Worm (Caenorhabditis elegans): ENCODE measurements around the gene F16F9.1.

Gene F16F9.1

DNA sequence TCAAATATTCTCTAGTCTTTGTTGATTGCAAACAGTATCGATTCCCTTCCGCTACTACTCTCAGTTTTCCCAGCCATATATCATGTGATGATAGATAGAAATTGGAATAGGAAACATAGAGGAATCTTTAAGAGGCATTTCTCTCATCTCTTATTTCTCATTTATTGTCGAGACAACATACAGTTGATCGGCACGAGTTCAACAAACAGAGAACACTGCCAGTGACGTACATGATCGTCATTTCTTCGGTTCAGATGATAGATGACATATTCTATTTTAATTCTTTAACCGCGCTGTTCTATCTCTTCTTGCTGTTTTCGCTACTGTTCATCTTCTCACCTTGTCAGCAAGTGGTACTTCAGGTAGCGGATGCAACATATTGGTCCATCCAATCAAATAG, 28.9 kb downstream of the F16F9.1 start (continued):
- no peak for TF ChIP-seq lim-7 (GFP tag; IDR thresholded peaks at IDR 0.05)
- no peak for TF ChIP-seq snpc-1.2 (GFP tag; IDR thresholded peaks at IDR 0.05)
- TF ChIP-seq nhr-76 (tag; optimal IDR thresholded peaks at IDR 0.05), result peak; percentile 28
- no peak for TF ChIP-seq duxl-1 (tag; optimal IDR thresholded peaks at IDR 0.05; ENCODE audit: poor library complexity)
- no peak for TF ChIP-seq nhr-11 (tag; optimal IDR thresholded peaks at IDR 0.05)
- TF ChIP-seq aly-2 (tag; optimal IDR thresholded peaks at IDR 0.05), result no peak
- TF ChIP-seq lin-39 (tag; optimal IDR thresholded peaks at IDR 0.05), result no peak
- no peak for TF ChIP-seq dpl-1 (GFP tag; optimal IDR thresholded peaks at IDR 0.05)
- no peak for TF ChIP-seq fos-1 (tag; optimal IDR thresholded peaks at IDR 0.05)
- peak in 1 of 2 experiments; percentile 99 for TF ChIP-seq unc-62 (GFP tag; optimal IDR thresholded peaks at IDR 0.05 in 1 of 2)
- peak; percentile 22 for TF ChIP-seq unc-62 (tag; optimal IDR thresholded peaks at IDR 0.05)
- no peak for TF ChIP-seq F49E8.2 (tag; optimal IDR thresholded peaks at IDR 0.05; ENCODE audit: borderline replicate concordance)
- no peak for TF ChIP-seq gei-8 (GFP tag; optimal IDR thresholded peaks at IDR 0.05)
- TF ChIP-seq pqm-1 (tag; optimal IDR thresholded peaks at IDR 0.05), result no peak
- peak; percentile 84 to 92 for TF ChIP-seq mdl-1 (tag; optimal IDR thresholded peaks at IDR 0.05)
- no peak for TF ChIP-seq zip-2 (tag; optimal IDR thresholded peaks at IDR 0.05)
- no peak for TF ChIP-seq hmg-1.1 (GFP tag; IDR thresholded peaks at IDR 0.05)
- TF ChIP-seq ceh-44 (GFP tag; IDR thresholded peaks at IDR 0.05), result no peak
- TF ChIP-seq daf-19 (GFP tag; conservative IDR thresholded peaks at IDR 0.05), result no peak
- no peak for TF ChIP-seq spr-3 (GFP tag; optimal IDR thresholded peaks at IDR 0.05)
- TF ChIP-seq spr-1 (tag; optimal IDR thresholded peaks at IDR 0.05), result no peak
- TF ChIP-seq ztf-11 (tag; optimal IDR thresholded peaks at IDR 0.05), result no peak
- TF ChIP-seq saeg-2 (GFP tag; IDR thresholded peaks at IDR 0.05), result no peak
- TF ChIP-seq sdz-12 (GFP tag; optimal IDR thresholded peaks at IDR 0.05), result no peak
- no peak for TF ChIP-seq daf-16 (GFP tag; optimal IDR thresholded peaks at IDR 0.05)
- peak; percentile 2 for TF ChIP-seq daf-16 (tag; optimal IDR thresholded peaks at IDR 0.05)
- peak; percentile 50 for TF ChIP-seq dmd-6 (GFP tag; IDR thresholded peaks at IDR 0.05)
- no peak for TF ChIP-seq arid-1 (GFP tag; conservative IDR thresholded peaks at IDR 0.05)
- no peak for TF ChIP-seq dmd-8 (GFP tag; IDR thresholded peaks at IDR 0.05)
- peak; percentile 98 for TF ChIP-seq aha-1 (tag)
- no peak for TF ChIP-seq set-16 (GFP tag; IDR thresholded peaks at IDR 0.05)
- TF ChIP-seq egl-27 (tag; optimal IDR thresholded peaks at IDR 0.05), result no peak
- peak; percentile 56 for TF ChIP-seq cey-2 (tag; optimal IDR thresholded peaks at IDR 0.05; ENCODE audit: borderline replicate concordance, insufficient read depth)
- TF ChIP-seq mxl-3 (GFP tag; optimal IDR thresholded peaks at IDR 0.05), result peak; percentile 20
- no peak for TF ChIP-seq F37D6.2 (tag; optimal IDR thresholded peaks at IDR 0.05)
- no peak for TF ChIP-seq ces-1 (GFP tag; optimal IDR thresholded peaks at IDR 0.05)
- TF ChIP-seq zfp-3 (GFP tag; conservative IDR thresholded peaks at IDR 0.05), result no peak
- TF ChIP-seq lin-38 (GFP tag; IDR thresholded peaks at IDR 0.05), result no peak
- no peak for TF ChIP-seq zfp-2 (tag; optimal IDR thresholded peaks at IDR 0.05)
- no peak for TF ChIP-seq egl-43 (GFP tag; IDR thresholded peaks at IDR 0.05)
- peak; percentile 23 for TF ChIP-seq nhr-102 (tag; optimal IDR thresholded peaks at IDR 0.05)
- peak; percentile 91 for TF ChIP-seq hlh-30 (tag; optimal IDR thresholded peaks at IDR 0.05; ENCODE audit: insufficient read depth)
- TF ChIP-seq ceh-20 (GFP tag; IDR thresholded peaks at IDR 0.05), result 0 out of 2 replicates have a peak, but pooled peaks have one; percentile 19
- TF ChIP-seq D1046.2 (GFP tag; IDR thresholded peaks at IDR 0.05), result no peak
- TF ChIP-seq nhr-25 (tag; optimal IDR thresholded peaks at IDR 0.05; ENCODE audit: borderline replicate concordance, insufficient read depth), result peak; percentile 93
- no peak for TF ChIP-seq lir-3 (tag; optimal IDR thresholded peaks at IDR 0.05)
- TF ChIP-seq nhr-41 (GFP tag; IDR thresholded peaks at IDR 0.05), result no peak
- no peak for TF ChIP-seq lin-15B (tag; optimal IDR thresholded peaks at IDR 0.05)
- TF ChIP-seq ctbp-1 (GFP tag; IDR thresholded peaks at IDR 0.05), result no peak
- TF ChIP-seq nhr-48 (tag; optimal IDR thresholded peaks at IDR 0.05), result peak; percentile 88
- no peak for TF ChIP-seq mxl-2 (GFP tag; conservative IDR thresholded peaks at IDR 0.05)
- TF ChIP-seq nhr-42 (GFP tag; IDR thresholded peaks at IDR 0.05), result no peak
